Fruit fly (Drosophila melanogaster) whole organism, embryonic: ENCODE measurements around the gene CG31729.

Source experiments
- ATbp ChIP-seq: fragments of 200-800 bp; sonication (Bioruptor generic); optimal IDR thresholded peaks from 2 replicates; lab custom pipeline; 2017; ENCODE audit warnings: missing biosample characterization, mild to moderate bottlenecking, missing genetic modification characterization, missing genetic modification reagents
- Abd-B ChIP-seq: fragments of 200-800 bp; sonication (Bioruptor generic); optimal IDR thresholded peaks from 2 replicates; lab custom pipeline; 2018; ENCODE audit warnings: missing biosample characterization, mild to moderate bottlenecking, missing genetic modification characterization, moderate library complexity
- B-H2 ChIP-seq: fragments of 200-800 bp; sonication (Bioruptor generic); optimal IDR thresholded peaks from 2 replicates; lab custom pipeline; 2018; ENCODE audit warnings: missing biosample characterization, mild to moderate bottlenecking, missing genetic modification characterization
- CG10267 ChIP-seq: fragments of 200-800 bp; sonication (Bioruptor generic); optimal IDR thresholded peaks from 2 replicates; lab custom pipeline; 2018; ENCODE audit warnings: missing biosample characterization, mild to moderate bottlenecking, missing genetic modification characterization, moderate library complexity
- CG12299 ChIP-seq: fragments of 200-800 bp; sonication (Bioruptor generic); optimal IDR thresholded peaks from 2 replicates; lab custom pipeline; 2018; ENCODE audit warnings: missing biosample characterization, mild to moderate bottlenecking, missing genetic modification characterization
- CG12659 ChIP-seq: fragments of 200-800 bp; sonication (Bioruptor generic); optimal IDR thresholded peaks from 3 replicates; lab custom pipeline; 2017; ENCODE audit warnings: mild to moderate bottlenecking, missing biosample characterization, missing genetic modification reagents, missing genetic modification characterization
- CG14050 ChIP-seq: fragments of 200-800 bp; sonication (Bioruptor generic); IDR thresholded peaks from 3 replicates; pipeline ENCODE4 v1.3.6; 2022; ENCODE audit warnings: missing biosample characterization, missing genetic modification characterization
- CG17328 ChIP-seq: fragments of 200-800 bp; sonication (Bioruptor generic); IDR thresholded peaks from 2 replicates; pipeline ENCODE4 v1.3.6; 2022; ENCODE audit warnings: missing biosample characterization, missing genetic modification characterization
- CG18476 ChIP-seq: fragments of 200-800 bp; sonication (Bioruptor generic); optimal IDR thresholded peaks from 2 replicates; lab custom pipeline; 2016; ENCODE audit warnings: missing biosample characterization, mild to moderate bottlenecking, missing genetic modification characterization
- CG2199 ChIP-seq: fragments of 200-800 bp; sonication (Bioruptor generic); IDR thresholded peaks from 3 replicates; pipeline ENCODE4 v1.3.6; 2022; ENCODE audit warnings: missing biosample characterization, missing genetic modification characterization
- CG30403 ChIP-seq: fragments of 200-800 bp; sonication (Bioruptor generic); optimal IDR thresholded peaks from 3 replicates; lab custom pipeline; 2016; ENCODE audit warnings: missing biosample characterization, missing genetic modification characterization
- CG4424 ChIP-seq: fragments of 200-800 bp; sonication (Bioruptor generic); optimal IDR thresholded peaks from 3 replicates; lab custom pipeline; 2016; ENCODE audit warnings: missing biosample characterization, missing genetic modification characterization
- CG5180 ChIP-seq: fragments of 200-800 bp; sonication (Bioruptor generic); optimal IDR thresholded peaks from 3 replicates; lab custom pipeline; 2017; ENCODE audit warnings: missing biosample characterization, missing genetic modification characterization, mild to moderate bottlenecking, moderate library complexity, missing genetic modification reagents
- CG7786 ChIP-seq: fragments of 200-800 bp; sonication (Bioruptor generic); optimal IDR thresholded peaks from 2 replicates; lab custom pipeline; 2016; ENCODE audit warnings: missing biosample characterization, missing genetic modification characterization
- CG7963 ChIP-seq: fragments of 200-800 bp; sonication (Bioruptor generic); IDR thresholded peaks from 3 replicates; pipeline ENCODE4 v1.3.6; 2022; ENCODE audit warnings: missing biosample characterization, missing genetic modification characterization; ENCODE audit not compliant: partially characterized antibody
- Dfd ChIP-seq, 2 experiments: fragments of >200 bp; optimal IDR thresholded peaks; 2 replicates each; lab custom pipeline; 2017; ENCODE audit warnings: missing biosample characterization in 2 of 2, missing genetic modification characterization in 2 of 2
- Ets97D ChIP-seq: fragments of 200-800 bp; sonication (Bioruptor generic); optimal IDR thresholded peaks from 3 replicates; lab custom pipeline; 2016; ENCODE audit warnings: missing biosample characterization, missing genetic modification characterization
- Fer1 ChIP-seq: fragments of 200-800 bp; sonication (Bioruptor generic); optimal IDR thresholded peaks from 2 replicates; lab custom pipeline; 2017; ENCODE audit warnings: missing biosample characterization, mild to moderate bottlenecking, missing genetic modification characterization
- Fer2 ChIP-seq: fragments of 200-800 bp; sonication (Bioruptor generic); optimal IDR thresholded peaks from 2 replicates; lab custom pipeline; 2018; ENCODE audit warnings: missing biosample characterization, mild to moderate bottlenecking, missing genetic modification characterization, moderate library complexity
- Gsc ChIP-seq: fragments of 200-800 bp; sonication (Bioruptor generic); IDR thresholded peaks from 2 replicates; pipeline ENCODE4 v1.3.6; 2022; ENCODE audit warnings: missing biosample characterization, missing genetic modification characterization
- Med ChIP-seq: fragments of 200-800 bp; sonication (Bioruptor generic); peaks from one replicate; lab custom pipeline; 2016; ENCODE audit warnings: missing biosample characterization, missing genetic modification characterization, mild to moderate bottlenecking, inconsistent platforms, moderate library complexity
- NC2β ChIP-seq: fragments of 200-800 bp; sonication (Bioruptor generic); optimal IDR thresholded peaks from 2 replicates; lab custom pipeline; 2016; ENCODE audit warnings: missing biosample characterization, missing genetic modification characterization
- Six4 ChIP-seq: fragments of 200-800 bp; sonication (Bioruptor generic); optimal IDR thresholded peaks from 2 replicates; lab custom pipeline; 2016; ENCODE audit warnings: missing biosample characterization, missing genetic modification characterization
- ac ChIP-seq: fragments of 200-800 bp; sonication (Bioruptor generic); optimal IDR thresholded peaks from 3 replicates; lab custom pipeline; 2017; ENCODE audit warnings: missing biosample characterization, mild to moderate bottlenecking, missing genetic modification characterization
- chinmo ChIP-seq: fragments of 200-800 bp; sonication (Bioruptor generic); IDR thresholded peaks from 4 replicates; pipeline ENCODE4 v1.3.6; 2022; ENCODE audit warnings: missing biosample characterization, missing genetic modification characterization; ENCODE audit not compliant: partially characterized antibody
- ci ChIP-seq: fragments of 200-800 bp; sonication (Bioruptor generic); IDR thresholded peaks from 3 replicates; pipeline ENCODE4 v1.3.6; 2022; ENCODE audit warnings: missing biosample characterization, missing genetic modification characterization
- crp ChIP-seq, 2 experiments: fragments of 200-800 bp; sonication (Bioruptor generic); optimal IDR thresholded peaks; 2 replicates in 1 of 2; 3 replicates in 1 of 2; lab custom pipeline; 2017; ENCODE audit warnings: missing biosample characterization in 2 of 2, missing genetic modification characterization in 2 of 2, mild to moderate bottlenecking in 1 of 2, moderate library complexity in 1 of 2
- dmrt11E ChIP-seq: fragments of 200-800 bp; sonication (Bioruptor generic); optimal IDR thresholded peaks from 3 replicates; lab custom pipeline; 2018; ENCODE audit warnings: missing biosample characterization, mild to moderate bottlenecking, missing genetic modification characterization, moderate library complexity
- jigr1 ChIP-seq: fragments of 200-800 bp; sonication (Bioruptor generic); IDR thresholded peaks from 3 replicates; pipeline ENCODE4 v1.3.6; 2022; ENCODE audit warnings: missing biosample characterization, missing genetic modification characterization
- klu ChIP-seq: fragments of 200-800 bp; sonication (Bioruptor generic); IDR thresholded peaks from 2 replicates; pipeline ENCODE4 v1.3.6; 2022; ENCODE audit warnings: missing biosample characterization, missing genetic modification characterization
- phol ChIP-seq: fragments of 200-800 bp; sonication (Bioruptor generic); optimal IDR thresholded peaks from 3 replicates; lab custom pipeline; 2018; ENCODE audit warnings: missing biosample characterization, mild to moderate bottlenecking, missing genetic modification characterization, moderate library complexity
- pros ChIP-seq: fragments of 200-800 bp; sonication (Bioruptor generic); optimal IDR thresholded peaks from 3 replicates; lab custom pipeline; 2019; ENCODE audit warnings: missing biosample characterization, mild to moderate bottlenecking, missing genetic modification characterization, moderate library complexity
- psq ChIP-seq: fragments of 200-800 bp; sonication (Bioruptor generic); optimal IDR thresholded peaks from 2 replicates; lab custom pipeline; 2017; ENCODE audit warnings: missing biosample characterization, missing genetic modification characterization
- pzg ChIP-seq: fragments of 200-800 bp; sonication (Bioruptor generic); optimal IDR thresholded peaks from 3 replicates; lab custom pipeline; 2018; ENCODE audit warnings: missing biosample characterization, mild to moderate bottlenecking, missing genetic modification characterization, moderate library complexity
- sens ChIP-seq: fragments of 200-800 bp; sonication (Bioruptor generic); peaks from one replicate; lab custom pipeline; 2016; ENCODE audit warnings: missing biosample characterization, missing genetic modification characterization
- stwl ChIP-seq: fragments of 200-800 bp; sonication (Bioruptor generic); optimal IDR thresholded peaks from 3 replicates; lab custom pipeline; 2018; ENCODE audit warnings: missing biosample characterization, mild to moderate bottlenecking, missing genetic modification characterization, moderate library complexity
- trem ChIP-seq: fragments of 200-800 bp; optimal IDR thresholded peaks from 3 replicates; lab custom pipeline; 2019; ENCODE audit warnings: missing biosample characterization, mild to moderate bottlenecking, missing genetic modification characterization, moderate library complexity
- unpg ChIP-seq: fragments of 200-800 bp; sonication (Bioruptor generic); optimal IDR thresholded peaks from 3 replicates; lab custom pipeline; 2018; ENCODE audit warnings: missing biosample characterization, mild to moderate bottlenecking, missing genetic modification characterization, moderate library complexity
- zen ChIP-seq: fragments of 200-800 bp; sonication (Bioruptor generic); optimal IDR thresholded peaks from 3 replicates; lab custom pipeline; 2018; ENCODE audit warnings: missing biosample characterization, mild to moderate bottlenecking, missing genetic modification characterization, moderate library complexity

CG31729 gene

DNA sequence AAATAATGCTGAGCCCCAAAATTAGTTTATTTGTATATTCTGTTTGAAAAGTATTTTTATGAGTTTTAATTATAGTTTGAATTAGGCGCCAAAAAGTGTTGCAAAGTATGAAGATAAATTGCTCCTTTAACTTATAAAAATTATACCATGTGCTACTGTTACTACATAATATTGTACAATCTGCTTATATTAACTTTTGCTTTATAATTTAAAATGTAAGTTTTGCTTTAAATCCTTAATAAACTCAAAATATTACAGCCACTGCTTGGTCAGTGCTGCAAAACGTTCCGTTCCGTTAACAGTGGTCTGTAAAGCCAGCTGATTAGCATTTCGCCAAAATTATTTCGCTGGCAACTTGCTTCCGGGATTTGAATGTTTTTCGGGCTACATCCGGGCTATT, at the start of gene CG31729 (continued):
- TF ChIP-seq psq (GFP tag; lab: Kevin White, UChicago) (no peak), CG12299 (tag; lab: Kevin White, UChicago) (no peak), CG14050 (GFP tag; lab: Robert Waterston, UW) (no peak), CG7786 (no peak), Fer1 (no peak), klu (GFP tag; lab: Robert Waterston, UW) (no peak), phol (tag; lab: Kevin White, UChicago) (peak; percentile 35), Gsc (GFP tag; lab: Robert Waterston, UW) (no peak), stwl (peak; percentile 59), ci (GFP tag; lab: Robert Waterston, UW) (no peak), trem (peak; percentile 30), B-H2 (GFP tag; lab: Kevin White, UChicago) (no peak), Ets97D (GFP tag; lab: Kevin White, UChicago) (peak; percentile 50), pzg (GFP tag; lab: Kevin White, UChicago) (peak; percentile 47), CG10267 (tag; lab: Kevin White, UChicago) (peak; percentile 86), dmrt11E (tag; lab: Kevin White, UChicago) (no peak), ATbp (GFP tag; lab: Kevin White, UChicago) (no peak), Six4 (peak; percentile 6), CG30403 (GFP tag; lab: Kevin White, UChicago) (peak; percentile 41), CG18476 (GFP tag; lab: Kevin White, UChicago) (peak; percentile 21), Fer2 (tag; lab: Kevin White, UChicago) (peak; percentile 4), crp (GFP tag; optimal IDR thresholded peaks at IDR 0.05; lab: Kevin White, UChicago) (peak; percentile 13 to 87), NC2β (no peak), Dfd (GFP tag; optimal IDR thresholded peaks at IDR 0.05; lab: Kevin White, UChicago) (no peak), CG4424 (GFP tag; lab: Kevin White, UChicago) (peak; percentile 28), Abd-B (GFP tag; lab: Kevin White, UChicago) (no peak)

DNA sequence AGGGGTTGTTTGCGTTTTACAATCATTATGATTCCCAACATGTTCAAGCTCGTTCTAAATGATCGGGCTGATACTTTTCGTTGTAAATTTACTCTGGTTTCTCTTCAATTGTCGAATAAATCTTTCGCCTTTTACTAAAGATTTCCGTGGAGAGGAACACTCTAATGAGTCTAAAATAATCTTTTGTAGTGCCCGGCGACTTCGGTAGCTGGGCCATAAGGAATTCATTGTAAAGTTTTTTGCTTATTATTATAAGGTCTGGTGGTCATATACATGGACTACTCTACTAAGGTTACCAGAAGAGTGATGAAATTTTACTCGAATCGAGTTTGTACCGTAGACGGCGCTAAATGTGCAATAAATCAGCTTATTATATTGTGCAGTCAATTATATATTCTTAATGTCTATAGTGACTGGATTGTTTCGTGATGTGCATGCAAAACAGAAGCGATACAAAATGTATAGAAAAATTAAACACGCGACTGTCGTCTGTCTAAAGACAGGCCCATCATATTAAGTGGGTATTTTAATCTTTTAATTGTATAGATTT, 45.0 kb upstream of the CG31729 start:
- TF ChIP-seq ac (no peak), CG2199 (GFP tag; lab: Robert Waterston, UW) (peak; percentile 69; the same call in 1 of the 3 replicates), chinmo (no peak), pros (GFP tag; lab: Kevin White, UChicago) (peak; percentile 95), unpg (GFP tag; lab: Kevin White, UChicago) (no peak), CG7963 (GFP tag; lab: Robert Waterston, UW) (no peak), Med (GFP tag; lab: Kevin White, UChicago) (peak; percentile 60), CG5180 (no peak), sens (GFP tag; lab: Kevin White, UChicago) (peak; percentile 81), zen (tag; lab: Kevin White, UChicago) (peak; percentile 10), jigr1 (GFP tag; lab: Robert Waterston, UW) (no peak), CG17328 (GFP tag; lab: Robert Waterston, UW) (0 out of 2 replicates have a peak, but pooled peaks have one; percentile 14), CG12659 (no peak)
